Worm (Caenorhabditis elegans) whole organism, early embryonic: ENCODE results near the gene ZK686.3.

ENCODE experiments used
- ama-1 ChIP-seq: fragments of 150-350 bp; optimal IDR thresholded peaks from 2 replicates; lab custom pipeline; 2014
- ets-7 ChIP-seq: sonication (generic microtip); optimal IDR thresholded peaks from 2 replicates; lab custom pipeline; 2016; ENCODE audit warnings: missing genotype, missing genetic modification characterization, missing compliant biosample characterization

- no peak for TF ChIP-seq ama-1 (lab: Kevin White, UChicago)
- TF ChIP-seq ets-7 (tag; lab: Kevin White, UChicago): no peak
Measured at ce11 chrIII:7767415-7767814, 1.4 kb downstream of the ZK686.3 start, which contains the start of gene ZK686.5.
